Worm (Caenorhabditis elegans): ENCODE data around the gene cey-1.

DNA sequence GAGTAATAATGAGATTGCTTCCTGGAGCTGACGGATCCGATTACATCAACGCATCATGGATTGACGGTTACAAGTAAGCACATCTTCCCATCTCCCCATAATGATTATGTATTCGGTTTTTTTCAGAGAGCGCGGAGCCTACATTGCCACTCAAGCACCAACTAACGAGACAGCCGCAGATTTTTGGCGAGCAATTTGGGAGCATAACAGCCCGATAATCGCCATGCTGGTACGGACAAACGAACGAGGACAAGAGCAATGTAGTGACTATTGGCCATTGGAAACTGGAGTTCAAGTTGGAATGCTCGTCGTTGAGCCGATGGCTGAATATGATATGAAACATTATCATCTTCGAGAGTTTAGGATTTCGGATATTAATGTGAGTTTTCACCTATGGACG, 30.1 kb downstream of the cey-1 start:
- TF ChIP-seq tbx-2 (tag; optimal IDR thresholded peaks at IDR 0.05) (no peak), ama-1 (optimal IDR thresholded peaks at IDR 0.05) (no peak), rnt-1 (tag; optimal IDR thresholded peaks at IDR 0.05) (no peak), nhr-11 (tag; optimal IDR thresholded peaks at IDR 0.05) (no peak), ets-4 (tag; optimal IDR thresholded peaks at IDR 0.05) (no peak), gmeb-2 (tag; optimal IDR thresholded peaks at IDR 0.05) (no peak), ceh-2 (tag; optimal IDR thresholded peaks at IDR 0.05) (no peak)

Measured in whole organism, late embryonic.